Fruit fly (Drosophila melanogaster): ENCODE data around the gene del.

del gene

DNA sequence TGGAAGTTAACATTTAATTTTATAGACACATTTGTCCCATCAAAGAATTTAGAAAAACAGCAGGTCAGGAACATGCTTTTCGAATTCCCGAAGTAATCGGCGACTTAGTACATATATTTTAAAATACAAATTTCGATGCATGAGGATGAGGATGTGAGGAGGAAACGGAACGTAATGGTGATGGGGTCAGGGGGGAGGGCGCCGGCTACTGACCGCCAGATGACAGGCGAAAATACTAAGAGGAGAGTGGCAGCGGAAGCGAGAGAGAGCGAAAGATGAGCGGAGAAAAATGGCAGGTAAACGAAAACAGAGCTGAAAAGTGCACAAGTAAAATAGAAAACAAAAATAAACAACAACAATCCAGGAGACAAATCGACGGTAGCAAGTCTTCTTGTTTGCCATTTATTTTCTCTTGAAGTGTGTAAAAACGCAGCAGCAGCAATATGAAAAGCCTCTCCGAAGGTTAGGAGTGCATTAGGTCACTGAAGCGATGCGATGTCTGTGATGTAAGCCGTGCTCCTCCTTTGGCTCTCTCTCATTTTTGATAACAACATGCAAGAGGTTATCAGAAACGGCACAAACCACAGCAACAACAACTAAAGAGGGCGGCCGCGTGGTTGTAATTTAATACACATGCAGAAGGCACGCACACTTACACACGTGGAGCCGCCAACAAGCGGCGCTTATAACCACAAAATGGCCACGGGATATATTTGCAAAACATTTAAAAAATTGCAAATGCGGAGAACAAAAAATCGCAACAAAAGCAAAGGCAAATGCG is 30.3 kb upstream of the del start:
- TF ChIP-seq BEAF-32 (GFP tag; optimal IDR thresholded peaks at IDR 0.05) (no peak), Pdp1 (GFP tag; optimal IDR thresholded peaks at IDR 0.05) (peak in 1 of 2 experiments; percentile 93), CG15479 (GFP tag; optimal IDR thresholded peaks at IDR 0.05) (peak; percentile 49), crol (GFP tag; IDR thresholded peaks at IDR 0.05) (peak; percentile 82), bigmax (GFP tag; optimal IDR thresholded peaks at IDR 0.05) (peak; percentile 58), cg (GFP tag; optimal IDR thresholded peaks at IDR 0.05) (peak; percentile 68), Hr78 (GFP tag; optimal IDR thresholded peaks at IDR 0.05) (peak in 1 of 2 experiments; percentile 86), Xbp1 (GFP tag; optimal IDR thresholded peaks at IDR 0.05) (no peak), CG16863 (GFP tag; optimal IDR thresholded peaks at IDR 0.05) (no peak), Trl (optimal IDR thresholded peaks at IDR 0.05) (peak in 1 of 2 experiments; percentile 52), Trl (GFP tag; optimal IDR thresholded peaks at IDR 0.05) (no peak), dm (GFP tag; optimal IDR thresholded peaks at IDR 0.05) (peak; percentile 84), B-H2 (GFP tag; optimal IDR thresholded peaks at IDR 0.05) (no peak), CG14710 (tag; optimal IDR thresholded peaks at IDR 0.05) (no peak), CG4360 (GFP tag; IDR thresholded peaks at IDR 0.05) (peak; percentile 73), chinmo (GFP tag; IDR thresholded peaks at IDR 0.05; ENCODE audit: partially characterized antibody) (0 out of 4 replicates have a peak, but pooled peaks have one; percentile 66)

DNA sequence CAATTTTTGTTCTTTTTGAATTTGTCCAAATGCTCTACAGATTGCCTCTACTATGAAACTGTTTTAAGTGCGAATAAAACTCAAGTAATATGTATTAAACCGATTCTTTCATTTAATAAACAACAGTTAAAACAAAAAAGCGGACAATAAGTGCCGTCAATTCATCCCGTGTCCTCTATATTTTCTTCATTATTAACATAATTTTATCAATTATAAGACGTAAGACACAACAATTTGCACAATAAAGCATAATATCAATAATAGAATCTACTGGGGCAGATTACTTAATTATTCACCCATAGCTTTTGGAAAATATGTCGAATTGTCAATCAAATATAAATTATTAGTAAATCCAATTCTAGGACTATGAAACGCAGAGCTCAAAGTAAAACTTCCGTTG is 24.6 kb upstream of the del start, which contains the start of gene CG31627:
Gene CG31627, plus strand, starts transcription at position 301 of the 400 bp plus-strand sequence.
- no peak for TF ChIP-seq Adf1 (GFP tag; IDR thresholded peaks at IDR 0.05)
- no peak for TF ChIP-seq CG7372 (GFP tag; IDR thresholded peaks at IDR 0.05)
- no peak for TF ChIP-seq CG1024 (GFP tag; IDR thresholded peaks at IDR 0.05)
- TF ChIP-seq dm (GFP tag; optimal IDR thresholded peaks at IDR 0.05) = no peak
- TF ChIP-seq CG11696 (GFP tag; IDR thresholded peaks at IDR 0.05) = no peak
- TF ChIP-seq CG6765 (GFP tag; optimal IDR thresholded peaks at IDR 0.05) = no peak
- no peak for TF ChIP-seq CG31388 (GFP tag; optimal IDR thresholded peaks at IDR 0.05)

DNA sequence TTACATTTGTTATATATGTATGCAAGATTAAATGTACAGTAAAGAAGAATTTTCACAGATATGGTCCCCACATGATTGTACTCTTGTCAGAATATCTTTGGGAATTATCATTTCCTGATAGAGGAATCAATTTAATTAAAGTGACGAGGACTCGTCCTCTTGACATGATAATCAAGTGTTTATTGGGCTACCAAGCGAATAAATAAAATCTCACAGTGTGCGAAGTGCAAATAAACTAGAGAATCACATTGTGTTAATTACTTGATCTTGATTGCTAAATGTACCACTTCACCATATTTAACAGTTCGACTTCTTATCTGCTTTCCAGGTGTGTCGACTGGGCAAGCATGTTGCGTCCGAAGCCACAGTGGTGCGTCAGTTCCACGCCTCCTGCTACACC is 21.5 kb upstream of the del start:
- TF ChIP-seq CG31224 (GFP tag; IDR thresholded peaks at IDR 0.05) (no peak), exex (tag; optimal IDR thresholded peaks at IDR 0.05) (peak; percentile 83)

DNA sequence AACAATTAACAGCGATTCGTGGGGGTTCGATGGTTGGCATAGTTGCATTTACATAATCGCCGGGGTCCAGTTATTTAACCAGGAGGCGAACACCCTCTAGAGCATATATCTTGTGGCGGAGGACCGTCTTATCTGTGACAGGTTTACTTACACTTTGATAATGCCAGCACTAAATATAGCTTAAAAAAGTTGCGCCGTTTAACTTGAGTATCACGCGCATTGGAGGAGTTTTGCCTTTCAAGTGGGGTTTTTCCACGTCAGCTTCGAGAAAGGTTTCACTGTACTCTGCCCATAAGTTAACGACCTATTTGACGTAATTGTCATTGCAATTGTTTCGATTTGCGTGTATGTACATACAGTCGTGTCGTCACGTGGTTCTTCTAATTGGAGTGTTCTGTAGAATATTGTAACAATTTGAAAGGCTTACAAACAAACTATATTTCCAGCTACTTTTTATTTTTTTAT is 20.8 kb upstream of the del start:
- TF ChIP-seq YL-1 (GFP tag; optimal IDR thresholded peaks at IDR 0.05) (peak; percentile 29), Pdp1 (GFP tag; optimal IDR thresholded peaks at IDR 0.05) (peak in 1 of 2 experiments; percentile 58), CG34422 (GFP tag; IDR thresholded peaks at IDR 0.05) (peak; percentile 26; the same call in 1 of the 3 replicates), insv (GFP tag; optimal IDR thresholded peaks at IDR 0.05) (peak in 1 of 2 experiments; percentile 7), Med (GFP tag) (peak; percentile 39), zfh1 (GFP tag; IDR thresholded peaks at IDR 0.05) (0 out of 3 replicates have a peak, but pooled peaks have one; percentile 27), grau (tag; optimal IDR thresholded peaks at IDR 0.05) (peak; percentile 76), ro (GFP tag; IDR thresholded peaks at IDR 0.05) (no peak), esg (GFP tag; conservative IDR thresholded peaks at IDR 0.05) (no peak), lola (GFP tag; optimal IDR thresholded peaks at IDR 0.05) (no peak), sug (tag; optimal IDR thresholded peaks at IDR 0.05) (peak; percentile 66), bowl (GFP tag; IDR thresholded peaks at IDR 0.05) (no peak), CG10274 (GFP tag; optimal IDR thresholded peaks at IDR 0.05) (no peak), mirr (GFP tag; optimal IDR thresholded peaks at IDR 0.05) (peak; percentile 24), CG17328 (GFP tag; IDR thresholded peaks at IDR 0.05) (0 out of 2 replicates have a peak, but pooled peaks have one; percentile 6), Xrp1 (GFP tag; IDR thresholded peaks at IDR 0.05) (peak; percentile 12; the same call in 1 of the 2 replicates), Elba2 (GFP tag; optimal IDR thresholded peaks at IDR 0.05) (peak; percentile 8)
